Worm (Caenorhabditis elegans) whole organism, late embryonic: Measurements from ENCODE around the gene C16C10.2.

Source experiments
- C08G9.2 ChIP-seq: sonication (generic microtip); optimal IDR thresholded peaks from 2 replicates; lab custom pipeline; 2016; ENCODE audit warnings: mild to moderate bottlenecking, missing genetic modification characterization, moderate library complexity, missing compliant biosample characterization
- T23F11.4 ChIP-seq: fragments of 200-800 bp; sonication (Bioruptor generic); optimal IDR thresholded peaks from 2 replicates; lab custom pipeline; 2018; ENCODE audit warnings: mild to moderate bottlenecking, missing genetic modification characterization, missing compliant biosample characterization
- ahr-1 ChIP-seq: sonication (generic microtip); optimal IDR thresholded peaks from 2 replicates; lab custom pipeline; 2016; ENCODE audit warnings: missing genetic modification characterization, missing compliant biosample characterization
- ama-1 ChIP-seq: fragments of 150-350 bp; optimal IDR thresholded peaks from 2 replicates; lab custom pipeline; 2014
- ceh-14 ChIP-seq: sonication (generic microtip); optimal IDR thresholded peaks from 2 replicates; lab custom pipeline; 2016; ENCODE audit warnings: missing genotype, missing genetic modification characterization, missing compliant biosample characterization
- ceh-18 ChIP-seq: sonication (generic microtip); optimal IDR thresholded peaks from 2 replicates; lab custom pipeline; 2016; ENCODE audit warnings: missing genetic modification characterization, missing compliant biosample characterization
- ceh-19 ChIP-seq: fragments of 200-800 bp; sonication (Bioruptor generic); optimal IDR thresholded peaks from 2 replicates; lab custom pipeline; 2018; ENCODE audit warnings: mild to moderate bottlenecking, missing genetic modification characterization, missing compliant biosample characterization
- ceh-22 ChIP-seq: sonication (generic microtip); optimal IDR thresholded peaks from 2 replicates; lab custom pipeline; 2017; ENCODE audit warnings: missing biosample characterization, missing genetic modification characterization
- ceh-24 ChIP-seq: sonication (generic microtip); optimal IDR thresholded peaks from 2 replicates; lab custom pipeline; 2016; ENCODE audit warnings: mild to moderate bottlenecking, missing genetic modification characterization, missing compliant biosample characterization
- ceh-31 ChIP-seq: sonication (generic microtip); optimal IDR thresholded peaks from 2 replicates; lab custom pipeline; 2016; ENCODE audit warnings: missing genetic modification characterization, missing compliant biosample characterization
- ceh-34 ChIP-seq: sonication (generic microtip); optimal IDR thresholded peaks from 2 replicates; lab custom pipeline; 2016; ENCODE audit warnings: mild to moderate bottlenecking, missing genetic modification characterization, missing compliant biosample characterization
- ceh-6 ChIP-seq: fragments of 200-800 bp; sonication (Bioruptor generic); optimal IDR thresholded peaks from 2 replicates; lab custom pipeline; 2018; ENCODE audit warnings: mild to moderate bottlenecking, missing genetic modification characterization, missing compliant biosample characterization
- ceh-9 ChIP-seq: sonication (generic microtip); optimal IDR thresholded peaks from 2 replicates; lab custom pipeline; 2016; ENCODE audit warnings: mild to moderate bottlenecking, missing genetic modification characterization, inconsistent platforms, missing compliant biosample characterization
- che-1 ChIP-seq: sonication (generic microtip); optimal IDR thresholded peaks from 2 replicates; lab custom pipeline; 2016; ENCODE audit warnings: mild to moderate bottlenecking, missing genetic modification characterization, missing compliant biosample characterization
- dmd-4 ChIP-seq: sonication (generic microtip); optimal IDR thresholded peaks from 2 replicates; lab custom pipeline; 2016; ENCODE audit warnings: borderline replicate concordance, missing genetic modification characterization, missing compliant biosample characterization
- dve-1 ChIP-seq: sonication (generic microtip); optimal IDR thresholded peaks from 2 replicates; lab custom pipeline; 2017; ENCODE audit warnings: antibody characterized with exemption, mild to moderate bottlenecking, missing genetic modification characterization, missing compliant biosample characterization
- elt-2 ChIP-seq: sonication (generic microtip); optimal IDR thresholded peaks from 2 replicates; lab custom pipeline; 2016; ENCODE audit warnings: missing genetic modification reagents, missing genetic modification characterization, missing compliant biosample characterization
- elt-4 ChIP-seq: sonication (generic microtip); optimal IDR thresholded peaks from 2 replicates; lab custom pipeline; 2016; ENCODE audit warnings: missing genetic modification characterization, missing compliant biosample characterization
- ets-4 ChIP-seq: sonication (generic microtip); optimal IDR thresholded peaks from 2 replicates; lab custom pipeline; 2016; ENCODE audit warnings: missing genetic modification characterization, missing compliant biosample characterization
- eyg-1 ChIP-seq: sonication (generic microtip); optimal IDR thresholded peaks from 2 replicates; lab custom pipeline; 2016; ENCODE audit warnings: missing genotype, missing genetic modification characterization, missing compliant biosample characterization
- fax-1 ChIP-seq: sonication (generic microtip); optimal IDR thresholded peaks from 2 replicates; lab custom pipeline; 2016; ENCODE audit warnings: missing genotype, missing genetic modification characterization, missing compliant biosample characterization
- fkh-10 ChIP-seq: fragments of 150-350 bp; optimal IDR thresholded peaks from 2 replicates; lab custom pipeline; 2014; ENCODE audit warnings: missing biosample characterization, missing genetic modification reagents, missing genetic modification characterization
- gmeb-2 ChIP-seq: sonication (generic microtip); optimal IDR thresholded peaks from 2 replicates; lab custom pipeline; 2016; ENCODE audit warnings: missing genetic modification characterization, inconsistent platforms, missing compliant biosample characterization
- hlh-13 ChIP-seq: fragments of 200-800 bp; sonication (Bioruptor generic); optimal IDR thresholded peaks from 2 replicates; lab custom pipeline; 2018; ENCODE audit warnings: mild to moderate bottlenecking, missing genetic modification characterization, missing compliant biosample characterization
- hlh-30 ChIP-seq: sonication (generic microtip); optimal IDR thresholded peaks from 2 replicates; lab custom pipeline; 2017; ENCODE audit warnings: antibody characterized with exemption, missing genetic modification characterization, missing compliant biosample characterization; ENCODE audit not compliant: insufficient read depth
- hlh-6 ChIP-seq: sonication (generic microtip); optimal IDR thresholded peaks from 2 replicates; lab custom pipeline; 2016; ENCODE audit warnings: missing genotype, missing genetic modification characterization, missing compliant biosample characterization
- hlh-8 ChIP-seq: sonication (generic microtip); optimal IDR thresholded peaks from 2 replicates; lab custom pipeline; 2016; ENCODE audit warnings: missing genotype, missing genetic modification characterization, missing compliant biosample characterization
- lim-6 ChIP-seq: sonication (generic microtip); optimal IDR thresholded peaks from 2 replicates; lab custom pipeline; 2016; ENCODE audit warnings: missing genetic modification characterization, missing compliant biosample characterization
- lin-11 ChIP-seq: fragments of 200-800 bp; sonication (Bioruptor generic); optimal IDR thresholded peaks from 2 replicates; lab custom pipeline; 2018; ENCODE audit warnings: mild to moderate bottlenecking, missing genetic modification characterization, missing compliant biosample characterization
- madf-2 ChIP-seq: sonication (generic microtip); optimal IDR thresholded peaks from 2 replicates; lab custom pipeline; 2017; ENCODE audit warnings: missing genetic modification characterization, missing compliant biosample characterization
- mec-3 ChIP-seq: sonication (generic microtip); optimal IDR thresholded peaks from 2 replicates; lab custom pipeline; 2016; ENCODE audit warnings: borderline replicate concordance, missing genetic modification characterization, missing compliant biosample characterization
- nfya-1 ChIP-seq: sonication (generic microtip); optimal IDR thresholded peaks from 2 replicates; lab custom pipeline; 2017; ENCODE audit warnings: missing genetic modification characterization, mild to moderate bottlenecking, missing compliant biosample characterization, antibody characterized with exemption, moderate library complexity
- nhr-11 ChIP-seq: fragments of 150-350 bp; optimal IDR thresholded peaks from 2 replicates; lab custom pipeline; 2014; ENCODE audit warnings: missing biosample characterization, missing genetic modification characterization
- nhr-232 ChIP-seq: sonication (generic microtip); optimal IDR thresholded peaks from 2 replicates; lab custom pipeline; 2016; ENCODE audit warnings: missing genetic modification characterization, missing compliant biosample characterization
- odd-2 ChIP-seq: sonication (generic microtip); optimal IDR thresholded peaks from 2 replicates; lab custom pipeline; 2017; ENCODE audit warnings: antibody characterized with exemption, mild to moderate bottlenecking, missing genetic modification characterization, missing compliant biosample characterization
- pat-9 ChIP-seq: fragments of 200-800 bp; sonication (Bioruptor generic); optimal IDR thresholded peaks from 2 replicates; lab custom pipeline; 2018; ENCODE audit warnings: mild to moderate bottlenecking, missing genetic modification characterization, moderate library complexity, missing compliant biosample characterization
- pha-4 ChIP-seq: fragments of 150-350 bp; optimal IDR thresholded peaks from 2 replicates; lab custom pipeline; 2018; ENCODE audit warnings: missing biosample characterization, missing genetic modification reagents, missing genetic modification characterization
- pqm-1 ChIP-seq: sonication (generic microtip); optimal IDR thresholded peaks from 2 replicates; lab custom pipeline; 2016; ENCODE audit warnings: missing genetic modification characterization, missing compliant biosample characterization
- pros-1 ChIP-seq: fragments of 150-350 bp; optimal IDR thresholded peaks from 2 replicates; lab custom pipeline; 2014; ENCODE audit warnings: missing biosample characterization, missing genetic modification reagents, missing genetic modification characterization
- rnt-1 ChIP-seq: sonication (generic microtip); optimal IDR thresholded peaks from 2 replicates; lab custom pipeline; 2016; ENCODE audit warnings: missing genetic modification characterization, missing compliant biosample characterization
- sdc-2 ChIP-seq: sonication (generic microtip); optimal IDR thresholded peaks from 2 replicates; lab custom pipeline; 2016; ENCODE audit warnings: missing genotype, missing genetic modification characterization, missing compliant biosample characterization
- sox-2 ChIP-seq: fragments of 200-800 bp; sonication (Bioruptor generic); IDR thresholded peaks from 2 replicates; pipeline ENCODE4 v1.3.6; 2022; ENCODE audit warnings: missing genetic modification reagents, missing genetic modification characterization, missing compliant biosample characterization
- syd-9 ChIP-seq: sonication (generic microtip); optimal IDR thresholded peaks from 2 replicates; lab custom pipeline; 2016; ENCODE audit warnings: mild to moderate bottlenecking, missing genetic modification characterization, moderate library complexity, missing compliant biosample characterization
- tbx-2 ChIP-seq: sonication (generic microtip); optimal IDR thresholded peaks from 2 replicates; lab custom pipeline; 2016; ENCODE audit warnings: missing genetic modification characterization, missing compliant biosample characterization
- tbx-7 ChIP-seq: sonication (generic microtip); optimal IDR thresholded peaks from 2 replicates; lab custom pipeline; 2016; ENCODE audit warnings: missing genotype, missing genetic modification characterization, missing compliant biosample characterization
- ttx-3 ChIP-seq: sonication (generic microtip); optimal IDR thresholded peaks from 2 replicates; lab custom pipeline; 2016; ENCODE audit warnings: missing genetic modification reagents, missing genetic modification characterization, missing compliant biosample characterization
- unc-3 ChIP-seq, 2 experiments: fragments of 200-800 bp in 1 of 2; sonication (Bioruptor generic) in 1 of 2; sonication (generic microtip) in 1 of 2; conservative IDR thresholded peaks in 1 of 2; optimal IDR thresholded peaks in 1 of 2; 2 replicates each; pipeline versions ENCODE4 v1.3.6 to Lab custom; 2016 to 2022; ENCODE audit warnings: missing compliant biosample characterization in 2 of 2, missing genetic modification characterization in 2 of 2, missing genetic modification reagents in 1 of 2
- unc-42 ChIP-seq: sonication (generic microtip); optimal IDR thresholded peaks from 2 replicates; lab custom pipeline; 2016; ENCODE audit warnings: missing genotype, missing genetic modification characterization, missing compliant biosample characterization
- unc-55 ChIP-seq: sonication (generic microtip); optimal IDR thresholded peaks from 2 replicates; lab custom pipeline; 2017; ENCODE audit warnings: missing biosample characterization, missing genetic modification reagents, missing genetic modification characterization
- unc-86 ChIP-seq: sonication (generic microtip); optimal IDR thresholded peaks from 2 replicates; lab custom pipeline; 2016; ENCODE audit warnings: missing genetic modification characterization, missing compliant biosample characterization
- zip-5 ChIP-seq: sonication (generic microtip); optimal IDR thresholded peaks from 2 replicates; lab custom pipeline; 2016; ENCODE audit warnings: missing genetic modification characterization, missing compliant biosample characterization
- ztf-16 ChIP-seq: sonication (generic microtip); optimal IDR thresholded peaks from 2 replicates; lab custom pipeline; 2017; ENCODE audit warnings: missing genetic modification characterization, missing compliant biosample characterization

Gene C16C10.2

DNA sequence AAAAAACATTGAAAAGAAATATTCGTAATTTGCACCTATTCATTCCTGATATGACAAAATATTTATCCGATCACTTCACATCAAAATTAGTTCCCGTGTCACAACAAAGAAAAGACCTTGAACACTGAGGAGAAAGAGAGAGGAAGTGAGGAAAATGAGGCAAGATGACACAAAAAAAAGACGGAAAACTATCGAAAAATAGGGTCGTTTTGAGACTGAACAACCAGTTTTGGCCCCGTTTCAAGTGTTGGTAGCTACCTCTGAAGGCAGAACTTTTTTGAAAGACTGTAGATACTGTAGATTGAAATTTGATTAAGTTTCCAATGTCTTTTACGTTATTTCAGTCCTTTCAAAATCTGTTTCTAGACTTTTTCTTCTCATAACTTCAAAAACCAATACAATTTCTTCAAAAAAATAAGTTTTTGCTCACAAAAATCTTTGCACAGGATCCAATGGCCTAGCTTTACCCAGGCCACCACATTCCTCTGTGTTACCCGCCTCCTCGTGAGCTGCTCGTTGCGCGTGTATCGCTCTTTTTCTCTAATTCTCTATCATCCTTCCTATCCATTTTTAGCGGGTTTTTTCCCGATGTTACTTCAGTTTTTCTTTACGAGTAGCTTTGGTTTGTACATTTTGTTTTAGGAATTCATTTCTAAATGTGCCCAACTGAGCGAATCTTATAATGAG is 18.0 kb upstream of the C16C10.2 start:
- TF ChIP-seq ahr-1 (tag; lab: Kevin White, UChicago) (no peak), nhr-232 (tag; lab: Kevin White, UChicago) (no peak), unc-55 (GFP tag; lab: Kevin White, UChicago) (peak; percentile 51), sdc-2 (tag; lab: Kevin White, UChicago) (peak; percentile 19), nhr-11 (tag; lab: Kevin White, UChicago) (no peak), unc-86 (no peak), pat-9 (tag; lab: Kevin White, UChicago) (no peak), hlh-13 (GFP tag; lab: Kevin White, UChicago) (no peak), syd-9 (no peak), ceh-22 (tag; lab: Kevin White, UChicago) (no peak), che-1 (no peak), ceh-24 (tag; lab: Kevin White, UChicago) (no peak), sox-2 (GFP tag; lab: Robert Waterston, UW) (no peak), ttx-3 (tag; lab: Kevin White, UChicago) (no peak), ets-4 (peak; percentile 71), ceh-6 (GFP tag; lab: Kevin White, UChicago) (no peak), hlh-6 (tag; lab: Kevin White, UChicago) (no peak), tbx-7 (tag; lab: Kevin White, UChicago) (peak; percentile 69), gmeb-2 (no peak), ceh-34 (tag; lab: Kevin White, UChicago) (peak; percentile 28), elt-4 (no peak), mec-3 (tag; lab: Kevin White, UChicago) (peak; percentile 78), hlh-30 (tag; lab: Kevin White, UChicago) (peak; percentile 93), tbx-2 (tag; lab: Kevin White, UChicago) (peak; percentile 81), odd-2 (tag; lab: Kevin White, UChicago) (no peak), elt-2 (tag; lab: Kevin White, UChicago) (peak; percentile 34), ceh-19 (GFP tag; lab: Kevin White, UChicago) (no peak), unc-3 (GFP tag; conservative IDR thresholded peaks at IDR 0.05; lab: Robert Waterston, UW) (no peak), unc-3 (tag; optimal IDR thresholded peaks at IDR 0.05; lab: Kevin White, UChicago) (no peak), dmd-4 (tag; lab: Kevin White, UChicago) (no peak), pqm-1 (tag; lab: Kevin White, UChicago) (no peak), ceh-14 (peak; percentile 19), ceh-31 (tag; lab: Kevin White, UChicago) (peak; percentile 89), lim-6 (tag; lab: Kevin White, UChicago) (peak; percentile 61), hlh-8 (tag; lab: Kevin White, UChicago) (peak; percentile 33), ceh-18 (tag; lab: Kevin White, UChicago) (peak; percentile 53), fkh-10 (GFP tag; lab: Kevin White, UChicago) (no peak), C08G9.2 (tag; lab: Kevin White, UChicago) (peak; percentile 89), eyg-1 (tag; lab: Kevin White, UChicago) (no peak), pha-4 (tag; lab: Kevin White, UChicago) (no peak), pros-1 (tag; lab: Kevin White, UChicago) (no peak), ztf-16 (tag; lab: Kevin White, UChicago) (no peak), ceh-9 (tag; lab: Kevin White, UChicago) (no peak), T23F11.4 (GFP tag; lab: Kevin White, UChicago) (no peak), madf-2 (tag; lab: Kevin White, UChicago) (no peak), dve-1 (tag; lab: Kevin White, UChicago) (no peak), fax-1 (tag; lab: Kevin White, UChicago) (no peak), rnt-1 (tag; lab: Kevin White, UChicago) (peak; percentile 64), zip-5 (peak; percentile 75), unc-42 (tag; lab: Kevin White, UChicago) (peak; percentile 47), lin-11 (no peak), ama-1 (lab: Kevin White, UChicago) (no peak), nfya-1 (peak; percentile 67)
